Worm (Caenorhabditis elegans) whole organism, L3 larva: ENCODE results near the gene hacd-1.

Experiments
- R02D3.7 ChIP-seq: fragments of 150-350 bp; optimal IDR thresholded peaks from 2 replicates; lab custom pipeline; 2014; ENCODE audit warnings: missing biosample characterization, missing genetic modification characterization
- ZK546.5 ChIP-seq: sonication (generic microtip); optimal IDR thresholded peaks from 2 replicates; lab custom pipeline; 2017; ENCODE audit warnings: missing biosample characterization, missing genetic modification characterization
- aly-2 ChIP-seq: fragments of 150-350 bp; optimal IDR thresholded peaks from 2 replicates; lab custom pipeline; 2014; ENCODE audit warnings: missing biosample characterization, missing genetic modification characterization
- ama-1 ChIP-seq: fragments of 150-350 bp; optimal IDR thresholded peaks from 2 replicates; lab custom pipeline; 2018
- ceh-16 ChIP-seq: sonication (generic microtip); optimal IDR thresholded peaks from 2 replicates; lab custom pipeline; 2017; ENCODE audit warnings: missing biosample characterization, missing genetic modification characterization
- ceh-28 ChIP-seq: fragments of 150-350 bp; optimal IDR thresholded peaks from 2 replicates; lab custom pipeline; 2014; ENCODE audit warnings: missing biosample characterization, missing genetic modification reagents, missing genetic modification characterization
- ceh-82 ChIP-seq: fragments of 150-350 bp; optimal IDR thresholded peaks from 2 replicates; lab custom pipeline; 2014; ENCODE audit warnings: missing biosample characterization, missing genetic modification characterization
- ceh-9 ChIP-seq: sonication (generic microtip); optimal IDR thresholded peaks from 2 replicates; lab custom pipeline; 2018; ENCODE audit warnings: missing biosample characterization, missing genetic modification characterization
- daf-12 ChIP-seq: fragments of 150-350 bp; optimal IDR thresholded peaks from 2 replicates; lab custom pipeline; 2014; ENCODE audit warnings: missing biosample characterization, missing genetic modification reagents, missing genetic modification characterization
- egl-27 ChIP-seq: sonication (generic microtip); optimal IDR thresholded peaks from 4 replicates; lab custom pipeline; 2017; ENCODE audit warnings: missing biosample characterization, missing genetic modification reagents, missing genetic modification characterization
- egl-5 ChIP-seq: fragments of 150-350 bp; optimal IDR thresholded peaks from 2 replicates; lab custom pipeline; 2017; ENCODE audit warnings: missing biosample characterization, missing genetic modification reagents, missing genetic modification characterization, inconsistent platforms
- elt-1 ChIP-seq: fragments of 150-350 bp; optimal IDR thresholded peaks from 2 replicates; lab custom pipeline; 2014; ENCODE audit warnings: missing biosample characterization, missing genetic modification characterization
- elt-2 ChIP-seq: sonication (generic microtip); optimal IDR thresholded peaks from 2 replicates; lab custom pipeline; 2016; ENCODE audit warnings: missing genetic modification reagents, mild to moderate bottlenecking, missing genetic modification characterization, missing compliant biosample characterization
- elt-3 ChIP-seq, 3 experiments: fragments of 150-350 bp in 1 of 3; sonication (generic microtip) in 2 of 3; optimal IDR thresholded peaks; 2 replicates in 2 of 3; 4 replicates in 1 of 3; lab custom pipeline; 2014 to 2017; ENCODE audit warnings: missing biosample characterization in 3 of 3, missing genetic modification characterization in 3 of 3
- eor-1 ChIP-seq, 2 experiments: fragments of 150-350 bp; optimal IDR thresholded peaks; 2 replicates each; lab custom pipeline; 2014 to 2018; ENCODE audit warnings: missing biosample characterization in 2 of 2, missing genetic modification characterization in 2 of 2
- fkh-10 ChIP-seq: sonication (generic microtip); optimal IDR thresholded peaks from 2 replicates; lab custom pipeline; 2017; ENCODE audit warnings: missing biosample characterization, missing genetic modification reagents, missing genetic modification characterization
- fkh-2 ChIP-seq: fragments of 150-350 bp; optimal IDR thresholded peaks from 2 replicates; lab custom pipeline; 2014; ENCODE audit warnings: missing biosample characterization, missing genetic modification reagents, missing genetic modification characterization
- fos-1 ChIP-seq: fragments of 150-350 bp; optimal IDR thresholded peaks from 2 replicates; lab custom pipeline; 2014; ENCODE audit warnings: missing biosample characterization, missing genetic modification characterization
- hmg-11 ChIP-seq: sonication (generic microtip); optimal IDR thresholded peaks from 2 replicates; lab custom pipeline; 2016; ENCODE audit warnings: missing genetic modification characterization, missing compliant biosample characterization
- jun-1 ChIP-seq: fragments of 150-350 bp; optimal IDR thresholded peaks from 2 replicates; lab custom pipeline; 2014; ENCODE audit warnings: missing biosample characterization, missing genetic modification reagents, missing genetic modification characterization
- lin-15B ChIP-seq: fragments of 150-350 bp; optimal IDR thresholded peaks from 2 replicates; lab custom pipeline; 2014; ENCODE audit warnings: missing biosample characterization, missing genetic modification characterization
- lsy-12 ChIP-seq: sonication (generic microtip); optimal IDR thresholded peaks from 2 replicates; lab custom pipeline; 2016; ENCODE audit warnings: mild to moderate bottlenecking, missing genetic modification characterization, missing compliant biosample characterization
- mdl-1 ChIP-seq: fragments of 150-350 bp; optimal IDR thresholded peaks from 2 replicates; lab custom pipeline; 2014; ENCODE audit warnings: missing biosample characterization, missing genetic modification characterization
- nfya-1 ChIP-seq: sonication (generic microtip); optimal IDR thresholded peaks from 2 replicates; lab custom pipeline; 2017; ENCODE audit warnings: missing genetic modification characterization, mild to moderate bottlenecking, missing compliant biosample characterization, antibody characterized with exemption, moderate library complexity; ENCODE audit not compliant: insufficient read depth
- nhr-11 ChIP-seq: fragments of 150-350 bp; optimal IDR thresholded peaks from 2 replicates; lab custom pipeline; 2014; ENCODE audit warnings: missing biosample characterization, missing genetic modification characterization
- nhr-12 ChIP-seq: fragments of 150-350 bp; optimal IDR thresholded peaks from 2 replicates; lab custom pipeline; 2014; ENCODE audit warnings: missing biosample characterization, missing genetic modification characterization
- nhr-237 ChIP-seq: fragments of 150-350 bp; optimal IDR thresholded peaks from 2 replicates; lab custom pipeline; 2014; ENCODE audit warnings: missing biosample characterization, missing genetic modification characterization
- nhr-25 ChIP-seq: sonication (generic microtip); optimal IDR thresholded peaks from 2 replicates; lab custom pipeline; 2017; ENCODE audit warnings: missing biosample characterization, missing genetic modification characterization
- nhr-28 ChIP-seq: fragments of 150-350 bp; optimal IDR thresholded peaks from 2 replicates; lab custom pipeline; 2014; ENCODE audit warnings: missing biosample characterization, missing genetic modification characterization
- nhr-43 ChIP-seq: sonication (generic microtip); optimal IDR thresholded peaks from 2 replicates; lab custom pipeline; 2016; ENCODE audit warnings: mild to moderate bottlenecking, missing genetic modification characterization, missing compliant biosample characterization; ENCODE audit not compliant: poor library complexity, severe bottlenecking
- nhr-67 ChIP-seq: fragments of 150-350 bp; optimal IDR thresholded peaks from 2 replicates; lab custom pipeline; 2014; ENCODE audit warnings: missing biosample characterization, missing genetic modification characterization
- nhr-76 ChIP-seq: fragments of 150-350 bp; sonication (generic microtip); optimal IDR thresholded peaks from 5 replicates; lab custom pipeline; 2014; ENCODE audit warnings: missing biosample characterization, missing genetic modification characterization
- nhr-77 ChIP-seq: fragments of 150-350 bp; optimal IDR thresholded peaks from 2 replicates; lab custom pipeline; 2014; ENCODE audit warnings: missing biosample characterization, missing genetic modification characterization
- pha-4 ChIP-seq: fragments of 150-350 bp; optimal IDR thresholded peaks from 2 replicates; lab custom pipeline; 2014; ENCODE audit warnings: missing biosample characterization, missing genetic modification reagents, missing genetic modification characterization
- pqm-1 ChIP-seq: fragments of 150-350 bp; optimal IDR thresholded peaks from 2 replicates; lab custom pipeline; 2017; ENCODE audit warnings: missing biosample characterization, missing genetic modification characterization, inconsistent platforms
- sea-2 ChIP-seq: fragments of 150-350 bp; sonication (generic microtip); optimal IDR thresholded peaks from 4 replicates; lab custom pipeline; 2014; ENCODE audit warnings: missing biosample characterization, missing genetic modification reagents, missing genetic modification characterization
- skn-1 ChIP-seq: fragments of 150-350 bp; optimal IDR thresholded peaks from 2 replicates; lab custom pipeline; 2014; ENCODE audit warnings: missing biosample characterization, missing genetic modification characterization
- snpc-4 ChIP-seq: fragments of 150-350 bp; optimal IDR thresholded peaks from 2 replicates; lab custom pipeline; 2014; ENCODE audit warnings: missing biosample characterization, missing genetic modification characterization
- tbx-2 ChIP-seq: sonication (generic microtip); optimal IDR thresholded peaks from 2 replicates; lab custom pipeline; 2016; ENCODE audit warnings: mild to moderate bottlenecking, missing genetic modification characterization, missing compliant biosample characterization
- unc-39 ChIP-seq: sonication (generic microtip); optimal IDR thresholded peaks from 4 replicates; lab custom pipeline; 2017; ENCODE audit warnings: missing biosample characterization, missing genetic modification characterization
- unc-62 ChIP-seq: fragments of 150-350 bp; sonication (generic microtip); optimal IDR thresholded peaks from 4 replicates; lab custom pipeline; 2014; ENCODE audit warnings: missing biosample characterization, missing genetic modification reagents, missing genetic modification characterization
- zag-1 ChIP-seq: fragments of 150-350 bp; optimal IDR thresholded peaks from 2 replicates; lab custom pipeline; 2014; ENCODE audit warnings: missing biosample characterization, missing genetic modification characterization
- ztf-11 ChIP-seq: fragments of 150-350 bp; optimal IDR thresholded peaks from 2 replicates; lab custom pipeline; 2014; ENCODE audit warnings: missing biosample characterization, missing genetic modification characterization
- ztf-4 ChIP-seq: fragments of 150-350 bp; optimal IDR thresholded peaks from 2 replicates; lab custom pipeline; 2014; ENCODE audit warnings: missing biosample characterization, missing genetic modification characterization

hacd-1 gene

ce11 chrV:1466949-1467348, 6.8 kb downstream of the hacd-1 start:
- TF ChIP-seq lsy-12 (tag; lab: Kevin White, UChicago) (no peak), ama-1 (lab: Kevin White, UChicago) (no peak), elt-2 (tag; lab: Kevin White, UChicago) (peak; percentile 29), ceh-28 (tag; lab: Kevin White, UChicago) (peak; percentile 28), nhr-11 (tag; lab: Kevin White, UChicago) (no peak), hmg-11 (tag; lab: Kevin White, UChicago) (peak; percentile 41), egl-27 (tag; lab: Kevin White, UChicago) (no peak), zag-1 (tag; lab: Kevin White, UChicago) (no peak), fkh-10 (GFP tag; lab: Kevin White, UChicago) (no peak), unc-62 (GFP tag; lab: Kevin White, UChicago) (no peak), pha-4 (peak; percentile 28), nfya-1 (tag; lab: Kevin White, UChicago) (peak; percentile 47), ceh-16 (tag; lab: Kevin White, UChicago) (no peak), elt-3 (tag; optimal IDR thresholded peaks at IDR 0.05; lab: Kevin White, UChicago) (no peak), fkh-2 (tag; lab: Kevin White, UChicago) (no peak), aly-2 (tag; lab: Kevin White, UChicago) (no peak)

ce11 chrV:1467444-1467843, 7.3 kb downstream of the hacd-1 start, which contains the start of gene gid-8:
TSS of gene gid-8 (plus strand) at chrV:1467744.
- TF ChIP-seq nhr-237 (no peak), ZK546.5 (no peak), ceh-9 (tag; lab: Kevin White, UChicago) (no peak), pha-4 (no peak), fos-1 (tag; lab: Kevin White, UChicago) (no peak), tbx-2 (tag; lab: Kevin White, UChicago) (no peak), nhr-43 (tag; lab: Kevin White, UChicago) (no peak)

- no peak for TF ChIP-seq nhr-76
- TF ChIP-seq nhr-28 = no peak
- no peak for TF ChIP-seq eor-1 (tag; optimal IDR thresholded peaks at IDR 0.05; lab: Kevin White, UChicago)
These were observed 8.7 kb downstream of the hacd-1 start for ce11 chrV:1468905-1469304.

ce11 chrV:1471078-1471969, 11.2 kb downstream of the hacd-1 start:
- TF ChIP-seq nhr-67 (tag; lab: Kevin White, UChicago) (no peak), mdl-1 (no peak), nhr-11 (tag; lab: Kevin White, UChicago) (no peak), elt-2 (tag; lab: Kevin White, UChicago) (peak; percentile 27), R02D3.7 (no peak), egl-5 (tag; lab: Kevin White, UChicago) (peak; percentile 62), ztf-11 (no peak), ZK546.5 (no peak), unc-62 (GFP tag; lab: Kevin White, UChicago) (no peak), jun-1 (tag; lab: Kevin White, UChicago) (no peak), ceh-9 (tag; lab: Kevin White, UChicago) (no peak), ama-1 (lab: Kevin White, UChicago) (no peak), elt-3 (tag; optimal IDR thresholded peaks at IDR 0.05; lab: Kevin White, UChicago) (no peak), ztf-4 (tag; lab: Kevin White, UChicago) (no peak), ceh-28 (tag; lab: Kevin White, UChicago) (peak; percentile 48), egl-27 (tag; lab: Kevin White, UChicago) (no peak), eor-1 (tag; optimal IDR thresholded peaks at IDR 0.05; lab: Kevin White, UChicago) (no peak), nhr-77 (tag; lab: Kevin White, UChicago) (no peak), pha-4 (peak; percentile 74), sea-2 (GFP tag; lab: Kevin White, UChicago) (no peak), snpc-4 (tag; lab: Kevin White, UChicago) (peak; percentile 10), lin-15B (tag; lab: Kevin White, UChicago) (peak; percentile 86), skn-1 (tag; lab: Kevin White, UChicago) (peak; percentile 95), ceh-82 (tag; lab: Kevin White, UChicago) (no peak), zag-1 (tag; lab: Kevin White, UChicago) (no peak), aly-2 (tag; lab: Kevin White, UChicago) (no peak), nhr-76 (no peak), pqm-1 (peak; percentile 24), daf-12 (tag; lab: Kevin White, UChicago) (no peak), lsy-12 (tag; lab: Kevin White, UChicago) (no peak), elt-1 (tag; lab: Kevin White, UChicago) (peak; percentile 30), fkh-2 (tag; lab: Kevin White, UChicago) (peak; percentile 9), unc-39 (no peak), tbx-2 (tag; lab: Kevin White, UChicago) (no peak), nhr-12 (tag; lab: Kevin White, UChicago) (no peak), nhr-25 (tag; lab: Kevin White, UChicago) (no peak), nhr-237 (no peak)
